Worm (Caenorhabditis elegans) whole organism, L2 larva: Measurements from ENCODE around the gene npr-43.
A peak's percentile ranks its signal among the peaks of the same experiment; 100 is the strongest.

Experiments
- C34F6.9 ChIP-seq: fragments of 150-350 bp; optimal IDR thresholded peaks from 2 replicates; lab custom pipeline; 2014; ENCODE audit warnings: missing biosample characterization, missing genetic modification characterization
- F13H6.1 ChIP-seq: sonication (generic microtip); optimal IDR thresholded peaks from 2 replicates; lab custom pipeline; 2016; ENCODE audit warnings: missing genetic modification characterization, missing compliant biosample characterization
- R02D3.7 ChIP-seq: fragments of 150-350 bp; optimal IDR thresholded peaks from 2 replicates; lab custom pipeline; 2014; ENCODE audit warnings: missing biosample characterization, missing genetic modification characterization
- Y55F3AM.14 ChIP-seq: fragments of 200-800 bp; sonication (Bioruptor generic); optimal IDR thresholded peaks from 2 replicates; lab custom pipeline; 2018; ENCODE audit warnings: mild to moderate bottlenecking, missing genetic modification characterization, missing compliant biosample characterization
- ZK546.5 ChIP-seq: sonication (generic microtip); optimal IDR thresholded peaks from 2 replicates; lab custom pipeline; 2017; ENCODE audit warnings: missing biosample characterization, missing genetic modification characterization
- alr-1 ChIP-seq: fragments of 150-350 bp; optimal IDR thresholded peaks from 2 replicates; lab custom pipeline; 2014; ENCODE audit warnings: missing biosample characterization, missing genetic modification characterization
- aly-2 ChIP-seq: fragments of 150-350 bp; optimal IDR thresholded peaks from 2 replicates; lab custom pipeline; 2014; ENCODE audit warnings: missing biosample characterization, missing genetic modification characterization
- blmp-1 ChIP-seq: sonication (generic microtip); optimal IDR thresholded peaks from 2 replicates; lab custom pipeline; 2017; ENCODE audit warnings: missing genetic modification characterization, mild to moderate bottlenecking, missing compliant biosample characterization, antibody characterized with exemption, moderate library complexity; ENCODE audit not compliant: insufficient read depth
- crh-2 ChIP-seq: sonication (generic microtip); optimal IDR thresholded peaks from 2 replicates; lab custom pipeline; 2017; ENCODE audit warnings: missing biosample characterization, missing genetic modification characterization
- dmd-4 ChIP-seq: sonication (generic microtip); optimal IDR thresholded peaks from 2 replicates; lab custom pipeline; 2017; ENCODE audit warnings: missing biosample characterization, missing genetic modification characterization
- egl-27 ChIP-seq: sonication (generic microtip); optimal IDR thresholded peaks from 3 replicates; lab custom pipeline; 2017; ENCODE audit warnings: missing biosample characterization, missing genetic modification reagents, missing genetic modification characterization
- elt-1 ChIP-seq: fragments of 150-350 bp; optimal IDR thresholded peaks from 2 replicates; lab custom pipeline; 2014; ENCODE audit warnings: missing biosample characterization, missing genetic modification characterization
- elt-3 ChIP-seq: sonication (generic microtip); optimal IDR thresholded peaks from 2 replicates; lab custom pipeline; 2017; ENCODE audit warnings: missing biosample characterization, missing genetic modification characterization
- fos-1 ChIP-seq: fragments of 150-350 bp; optimal IDR thresholded peaks from 2 replicates; lab custom pipeline; 2014; ENCODE audit warnings: missing biosample characterization, missing genetic modification characterization
- gmeb-1 ChIP-seq: fragments of 150-350 bp; optimal IDR thresholded peaks from 2 replicates; lab custom pipeline; 2014; ENCODE audit warnings: missing biosample characterization, missing genetic modification characterization
- lin-11 ChIP-seq: fragments of 150-350 bp; sonication (generic microtip); optimal IDR thresholded peaks from 2 replicates; lab custom pipeline; 2014; ENCODE audit warnings: missing biosample characterization, missing genetic modification characterization, inconsistent platforms, mixed read lengths
- lin-39 ChIP-seq: fragments of 150-350 bp; optimal IDR thresholded peaks from 2 replicates; lab custom pipeline; 2014; ENCODE audit warnings: missing biosample characterization, missing genetic modification reagents, missing genetic modification characterization
- lsy-2 ChIP-seq, 2 experiments: fragments of 150-350 bp in 1 of 2; sonication (generic microtip) in 1 of 2; optimal IDR thresholded peaks; 2 replicates each; lab custom pipeline; 2014 to 2017; ENCODE audit warnings: missing biosample characterization in 2 of 2, missing genetic modification characterization in 2 of 2
- mab-5 ChIP-seq: fragments of 150-350 bp; optimal IDR thresholded peaks from 2 replicates; lab custom pipeline; 2014; ENCODE audit warnings: missing biosample characterization, missing genetic modification characterization
- mbf-1 ChIP-seq: sonication (generic microtip); optimal IDR thresholded peaks from 2 replicates; lab custom pipeline; 2017; ENCODE audit warnings: missing biosample characterization, missing genetic modification characterization
- mdl-1 ChIP-seq, 2 experiments: fragments of 150-350 bp in 1 of 2; sonication (generic microtip) in 1 of 2; optimal IDR thresholded peaks; 2 replicates each; lab custom pipeline; 2017; ENCODE audit warnings: missing biosample characterization in 2 of 2, missing genetic modification characterization in 2 of 2
- nhr-10 ChIP-seq: sonication (generic microtip); optimal IDR thresholded peaks from 2 replicates; lab custom pipeline; 2017; ENCODE audit warnings: missing biosample characterization, missing genetic modification characterization
- nhr-12 ChIP-seq: fragments of 150-350 bp; optimal IDR thresholded peaks from 2 replicates; lab custom pipeline; 2014; ENCODE audit warnings: missing biosample characterization, missing genetic modification characterization
- nhr-129 ChIP-seq: fragments of 150-350 bp; optimal IDR thresholded peaks from 2 replicates; lab custom pipeline; 2014; ENCODE audit warnings: missing biosample characterization, missing genetic modification characterization
- nhr-23 ChIP-seq: fragments of 150-350 bp; optimal IDR thresholded peaks from 2 replicates; lab custom pipeline; 2014; ENCODE audit warnings: missing biosample characterization, missing genetic modification reagents, missing genetic modification characterization
- nhr-25 ChIP-seq: fragments of 150-350 bp; sonication (generic microtip); optimal IDR thresholded peaks from 3 replicates; lab custom pipeline; 2014; ENCODE audit warnings: missing biosample characterization, missing genetic modification characterization
- nhr-6 ChIP-seq: fragments of 150-350 bp; optimal IDR thresholded peaks from 2 replicates; lab custom pipeline; 2014; ENCODE audit warnings: missing biosample characterization, missing genetic modification characterization
- nhr-77 ChIP-seq: fragments of 150-350 bp; optimal IDR thresholded peaks from 2 replicates; lab custom pipeline; 2014; ENCODE audit warnings: missing biosample characterization, missing genetic modification characterization
- sem-4 ChIP-seq: fragments of 150-350 bp; optimal IDR thresholded peaks from 2 replicates; lab custom pipeline; 2014; ENCODE audit warnings: missing biosample characterization, missing genetic modification reagents, missing genetic modification characterization
- skn-1 ChIP-seq: sonication (generic microtip); optimal IDR thresholded peaks from 2 replicates; lab custom pipeline; 2017; ENCODE audit warnings: missing biosample characterization, missing genetic modification characterization
- sma-3 ChIP-seq: sonication (generic microtip); optimal IDR thresholded peaks from 2 replicates; lab custom pipeline; 2016; ENCODE audit warnings: missing genetic modification reagents, missing genetic modification characterization, missing compliant biosample characterization
- unc-39 ChIP-seq: fragments of 150-350 bp; optimal IDR thresholded peaks from 2 replicates; lab custom pipeline; 2014; ENCODE audit warnings: missing biosample characterization, missing genetic modification characterization
- unc-62 ChIP-seq: fragments of 150-350 bp; optimal IDR thresholded peaks from 2 replicates; lab custom pipeline; 2014; ENCODE audit warnings: missing biosample characterization, missing genetic modification reagents, missing genetic modification characterization
- zag-1 ChIP-seq: fragments of 150-350 bp; optimal IDR thresholded peaks from 2 replicates; lab custom pipeline; 2014; ENCODE audit warnings: missing biosample characterization, missing genetic modification characterization
- ztf-11 ChIP-seq: sonication (generic microtip); optimal IDR thresholded peaks from 2 replicates; lab custom pipeline; 2017; ENCODE audit warnings: missing biosample characterization, missing genetic modification characterization

npr-43 gene

ce11 chrV:14341672-14342071, 37.2 kb downstream of the npr-43 start, which contains the start of gene F47B8.10:
Gene F47B8.10 (plus strand): TSS chrV:14341972.
- no peak for TF ChIP-seq unc-39 (tag; lab: Kevin White, UChicago)
- TF ChIP-seq elt-3 (tag; lab: Kevin White, UChicago), result no peak
- no peak for TF ChIP-seq elt-1 (tag; lab: Kevin White, UChicago)
- no peak for TF ChIP-seq lin-11 (tag; lab: Kevin White, UChicago)
- no peak for TF ChIP-seq crh-2 (tag; lab: Kevin White, UChicago)
- no peak for TF ChIP-seq lsy-2 (tag; optimal IDR thresholded peaks at IDR 0.05; lab: Kevin White, UChicago)
- no peak for TF ChIP-seq gmeb-1
- no peak for TF ChIP-seq F13H6.1
- no peak for TF ChIP-seq nhr-6
- TF ChIP-seq nhr-10 (tag; lab: Kevin White, UChicago), result no peak
- no peak for TF ChIP-seq nhr-129 (tag; lab: Kevin White, UChicago)
- TF ChIP-seq mab-5 (tag; lab: Kevin White, UChicago), result no peak
- no peak for TF ChIP-seq fos-1
- TF ChIP-seq ZK546.5, result no peak
- no peak for TF ChIP-seq skn-1 (tag; lab: Kevin White, UChicago)
- TF ChIP-seq zag-1 (tag; lab: Kevin White, UChicago), result no peak
- TF ChIP-seq sem-4 (tag; lab: Kevin White, UChicago), result no peak

ce11 chrV:14336655-14337054, 42.2 kb downstream of the npr-43 start, which contains the start of gene srm-6:
Gene srm-6 (plus strand): TSS chrV:14336955.
- TF ChIP-seq skn-1 (tag; lab: Kevin White, UChicago), result no peak
- TF ChIP-seq ZK546.5, result no peak
- TF ChIP-seq blmp-1 (tag; lab: Kevin White, UChicago), result no peak
- TF ChIP-seq egl-27, result no peak
- TF ChIP-seq nhr-23, result no peak
- TF ChIP-seq nhr-10 (tag; lab: Kevin White, UChicago), result no peak
- TF ChIP-seq unc-62, result no peak
- no peak for TF ChIP-seq mbf-1
- no peak for TF ChIP-seq nhr-6
- no peak for TF ChIP-seq dmd-4
- TF ChIP-seq fos-1, result no peak
- no peak for TF ChIP-seq mab-5 (tag; lab: Kevin White, UChicago)

- TF ChIP-seq nhr-12 (tag; lab: Kevin White, UChicago), result no peak
- no peak for TF ChIP-seq nhr-23
- TF ChIP-seq aly-2, result no peak
- TF ChIP-seq nhr-77 (tag; lab: Kevin White, UChicago), result no peak
- TF ChIP-seq egl-27, result no peak
- TF ChIP-seq lin-11 (tag; lab: Kevin White, UChicago), result no peak
- TF ChIP-seq skn-1 (tag; lab: Kevin White, UChicago), result no peak
- TF ChIP-seq, all 48 proteins: peak for 0
These were observed 44.0 kb downstream of the npr-43 start, which contains the start of gene srm-5 for ce11 chrV:14334901-14335300. Gene srm-5 (plus strand): TSS chrV:14335201.

- TF ChIP-seq mdl-1 (tag; optimal IDR thresholded peaks at IDR 0.05; lab: Kevin White, UChicago), result no peak
- TF ChIP-seq Y55F3AM.14, result no peak
- TF ChIP-seq unc-39 (tag; lab: Kevin White, UChicago), result no peak
- no peak for TF ChIP-seq nhr-23
- TF ChIP-seq ztf-11 (tag; lab: Kevin White, UChicago), result no peak
- no peak for TF ChIP-seq R02D3.7 (tag; lab: Kevin White, UChicago)
- no peak for TF ChIP-seq alr-1 (tag; lab: Kevin White, UChicago)
- TF ChIP-seq, all 48 proteins: peak for 0
These were observed 45.8 kb downstream of the npr-43 start, which contains the start of gene srm-4 for ce11 chrV:14333116-14333515. Gene srm-4 (plus strand): TSS chrV:14333416.

- TF ChIP-seq sma-3 (GFP tag; lab: Kevin White, UChicago), result no peak
- no peak for TF ChIP-seq lin-39
- no peak for TF ChIP-seq aly-2
- TF ChIP-seq nhr-25 (tag; lab: Kevin White, UChicago), result peak; percentile 30
- TF ChIP-seq skn-1 (tag; lab: Kevin White, UChicago), result no peak
- no peak for TF ChIP-seq C34F6.9 (tag; lab: Kevin White, UChicago)
These were observed 47.4 kb downstream of the npr-43 start, which contains the start of gene F47B8.8 for ce11 chrV:14331477-14331876. Gene F47B8.8 (plus strand): TSS chrV:14331733.
